Fruit fly (Drosophila melanogaster) S2 (cell line): ENCODE data around the gene X11Lbeta.

Experiments
- CG8478 ChIP-seq: fragments of >200 bp; optimal IDR thresholded peaks from 2 replicates; lab custom pipeline; 2018
- CTCF ChIP-seq, 2 experiments: fragments of >200 bp; optimal IDR thresholded peaks; 2 replicates each; lab custom pipeline; 2018

DNA sequence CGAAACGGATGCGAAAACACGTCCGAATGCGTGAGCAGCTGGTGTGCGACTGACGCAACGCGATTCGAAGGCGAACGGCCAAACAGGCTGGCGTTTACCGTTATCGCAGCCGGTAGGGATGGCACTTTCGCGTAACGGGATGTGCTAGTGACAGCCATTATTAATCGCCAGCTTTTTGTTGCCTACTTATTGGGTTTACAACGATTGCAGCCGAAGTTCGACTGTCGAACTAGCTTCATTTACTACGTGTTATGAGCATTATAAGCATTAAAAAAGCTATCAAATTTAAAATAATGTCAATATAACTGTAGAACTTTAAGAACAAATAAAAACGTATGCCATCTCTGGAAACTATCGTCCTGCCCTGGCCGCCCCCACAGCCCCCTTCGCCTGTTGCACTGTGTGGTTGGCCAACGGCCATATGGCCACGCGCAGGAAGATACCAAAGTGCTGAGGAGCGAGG is 130.1 kb downstream of the X11Lbeta start, which contains the start of gene Rph:
- TF ChIP-seq CG8478 (no peak), CTCF (optimal IDR thresholded peaks at IDR 0.05; lab: Kevin White, UChicago) (no peak)
